Worm (Caenorhabditis elegans) whole organism, L3 larva: ENCODE data around the gene ctl-2.

ENCODE experiments used
- aly-2 ChIP-seq: fragments of 150-350 bp; optimal IDR thresholded peaks from 2 replicates; lab custom pipeline; 2014; ENCODE audit warnings: missing biosample characterization, missing genetic modification characterization
- fos-1 ChIP-seq: fragments of 150-350 bp; optimal IDR thresholded peaks from 2 replicates; lab custom pipeline; 2014; ENCODE audit warnings: missing biosample characterization, missing genetic modification characterization
- hmg-11 ChIP-seq: sonication (generic microtip); optimal IDR thresholded peaks from 2 replicates; lab custom pipeline; 2016; ENCODE audit warnings: missing genetic modification characterization, missing compliant biosample characterization
- jun-1 ChIP-seq: fragments of 150-350 bp; optimal IDR thresholded peaks from 2 replicates; lab custom pipeline; 2014; ENCODE audit warnings: missing biosample characterization, missing genetic modification reagents, missing genetic modification characterization

DNA sequence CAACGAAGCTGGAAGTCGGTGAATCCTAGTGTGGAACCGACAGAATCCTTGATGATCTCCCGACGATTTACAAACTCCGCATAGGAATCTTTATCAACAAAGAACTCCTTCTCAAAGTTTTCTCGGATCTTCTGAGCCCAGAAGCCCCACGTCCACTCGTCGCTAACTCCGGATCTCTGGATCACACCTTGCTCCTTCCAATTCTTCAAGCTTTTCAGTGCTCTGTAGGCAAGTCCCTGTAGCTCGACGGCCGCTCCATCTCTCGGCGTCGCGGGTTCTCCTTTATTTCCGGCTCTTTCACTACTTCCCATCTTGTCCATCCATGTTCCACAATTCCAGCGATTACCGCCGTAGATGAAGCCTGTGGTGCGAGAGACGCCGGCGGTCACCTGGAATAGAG is 49.5 kb upstream of the ctl-2 start:
- no peak for TF ChIP-seq hmg-11 (tag; lab: Kevin White, UChicago)
- TF ChIP-seq jun-1 (tag; lab: Kevin White, UChicago): no peak
- TF ChIP-seq aly-2 (tag; lab: Kevin White, UChicago): no peak
- TF ChIP-seq fos-1 (tag; lab: Kevin White, UChicago): no peak
